Worm (Caenorhabditis elegans): ENCODE data around the gene F40G12.4.
A peak's percentile ranks its signal among the peaks of the same experiment; 100 is the strongest.

F40G12.4 gene

ce11 chrV:14254221-14254620, 14.3 kb downstream of the F40G12.4 start, which contains the start of gene K02E11.7:
K02E11.7 (minus strand) TSS chrV:14254321.
- TF ChIP-seq pax-3 (tag; optimal IDR thresholded peaks at IDR 0.05) = peak; percentile 0
- no peak for TF ChIP-seq F16B12.6 (tag; optimal IDR thresholded peaks at IDR 0.05)

ce11 chrV:14252025-14252424, 16.5 kb downstream of the F40G12.4 start, which contains the start of gene K02E11.5:
K02E11.5 (plus strand) TSS chrV:14252325.
- TF ChIP-seq ceh-82 (tag; optimal IDR thresholded peaks at IDR 0.05) (no peak), grh-1 (GFP tag; IDR thresholded peaks at IDR 0.05) (no peak), nhr-28 (tag; optimal IDR thresholded peaks at IDR 0.05) (no peak), egl-27 (tag; optimal IDR thresholded peaks at IDR 0.05) (no peak), lin-13 (GFP tag; optimal IDR thresholded peaks at IDR 0.05) (no peak), lsy-2 (tag; optimal IDR thresholded peaks at IDR 0.05) (no peak), tlp-1 (tag; optimal IDR thresholded peaks at IDR 0.05) (no peak)

ce11 chrV:14248654-14249053, 19.9 kb downstream of the F40G12.4 start, which contains the start of gene K02E11.6:
K02E11.6 (plus strand) TSS chrV:14248802.
- TF ChIP-seq pax-3 (tag; optimal IDR thresholded peaks at IDR 0.05) (no peak), lin-13 (GFP tag; optimal IDR thresholded peaks at IDR 0.05) (no peak)

ce11 chrV:14248025-14248424, 20.5 kb downstream of the F40G12.4 start, which contains the start of gene K02E11.4:
K02E11.4 (minus strand) TSS chrV:14248125.
- no peak for TF ChIP-seq xbp-1 (tag; optimal IDR thresholded peaks at IDR 0.05)
- no peak for TF ChIP-seq elt-2 (tag; optimal IDR thresholded peaks at IDR 0.05)
- TF ChIP-seq fos-1 (tag; optimal IDR thresholded peaks at IDR 0.05) = no peak
- no peak for TF ChIP-seq nhr-77 (tag; optimal IDR thresholded peaks at IDR 0.05)
- TF ChIP-seq tbx-2 (tag; optimal IDR thresholded peaks at IDR 0.05) = no peak
- no peak for TF ChIP-seq zag-1 (tag; optimal IDR thresholded peaks at IDR 0.05)
- no peak for TF ChIP-seq mdl-1 (tag; optimal IDR thresholded peaks at IDR 0.05)
- TF ChIP-seq ces-1 (GFP tag; optimal IDR thresholded peaks at IDR 0.05) = no peak
- TF ChIP-seq nhr-20 (tag; optimal IDR thresholded peaks at IDR 0.05) = no peak
- TF ChIP-seq lin-14 (GFP tag; optimal IDR thresholded peaks at IDR 0.05) = no peak

ce11 chrV:14246761-14247160, 21.8 kb downstream of the F40G12.4 start, which contains the start of gene K02E11.3:
K02E11.3 (minus strand) TSS chrV:14246861.
- TF ChIP-seq vab-15 (tag; optimal IDR thresholded peaks at IDR 0.05) = no peak
- TF ChIP-seq efl-1 (optimal IDR thresholded peaks at IDR 0.05) = no peak
- TF ChIP-seq efl-1 (GFP tag; optimal IDR thresholded peaks at IDR 0.05 in 1 of 2) = peak in 1 of 2 experiments; percentile 31

ce11 chrV:14243904-14244303, 24.6 kb downstream of the F40G12.4 start, which contains the start of gene sre-7:
sre-7 (plus strand) TSS chrV:14244204.
- TF ChIP-seq ztf-11 (tag; optimal IDR thresholded peaks at IDR 0.05) = no peak
- TF ChIP-seq aly-2 (tag; optimal IDR thresholded peaks at IDR 0.05) = no peak
- no peak for TF ChIP-seq efl-1 (optimal IDR thresholded peaks at IDR 0.05)
- TF ChIP-seq efl-1 (GFP tag; optimal IDR thresholded peaks at IDR 0.05 in 1 of 2) = no peak
- no peak for TF ChIP-seq alr-1 (tag; optimal IDR thresholded peaks at IDR 0.05; ENCODE audit: borderline replicate concordance)
- TF ChIP-seq mab-9 (GFP tag; IDR thresholded peaks at IDR 0.05) = no peak
- TF ChIP-seq dpl-1 (GFP tag; optimal IDR thresholded peaks at IDR 0.05) = no peak
- no peak for TF ChIP-seq fos-1 (tag; optimal IDR thresholded peaks at IDR 0.05)
- TF ChIP-seq rnt-1 (tag; optimal IDR thresholded peaks at IDR 0.05) = no peak
- no peak for TF ChIP-seq nhr-85 (tag)
- no peak for TF ChIP-seq unc-62 (GFP tag; optimal IDR thresholded peaks at IDR 0.05)
- no peak for TF ChIP-seq ceh-63 (GFP tag; optimal IDR thresholded peaks at IDR 0.05)
- no peak for TF ChIP-seq efl-3 (GFP tag; optimal IDR thresholded peaks at IDR 0.05)
- no peak for TF ChIP-seq sup-37 (GFP tag; optimal IDR thresholded peaks at IDR 0.05)
- TF ChIP-seq sox-4 (tag; optimal IDR thresholded peaks at IDR 0.05) = no peak
